Fruit fly (Drosophila melanogaster) whole organism, adult: ENCODE measurements around the gene CG5445.
A peak's percentile ranks its signal among the peaks of the same experiment; 100 is the strongest.

Source experiments
- CG11617 ChIP-seq: fragments of 200-800 bp; sonication (Bioruptor generic); optimal IDR thresholded peaks from 2 replicates; lab custom pipeline; 2017; ENCODE audit warnings: mild to moderate bottlenecking, missing biosample characterization, missing genetic modification reagents, missing genetic modification characterization
- CG14711 ChIP-seq: fragments of 200-800 bp; sonication (Bioruptor generic); optimal IDR thresholded peaks from 2 replicates; lab custom pipeline; 2018; ENCODE audit warnings: missing biosample characterization, mild to moderate bottlenecking, missing genetic modification characterization, moderate library complexity
- CG1620 ChIP-seq: fragments of 200-800 bp; sonication (Bioruptor generic); optimal IDR thresholded peaks from 2 replicates; lab custom pipeline; 2016; ENCODE audit warnings: missing biosample characterization, missing genetic modification characterization
- CG7101 ChIP-seq: fragments of 200-800 bp; sonication (Bioruptor generic); optimal IDR thresholded peaks from 2 replicates; lab custom pipeline; 2018; ENCODE audit warnings: missing biosample characterization, mild to moderate bottlenecking, missing genetic modification characterization, moderate library complexity
- Clk ChIP-seq: fragments of 200-800 bp; sonication (Bioruptor generic); optimal IDR thresholded peaks from 2 replicates; lab custom pipeline; 2017; ENCODE audit warnings: missing biosample characterization, missing genetic modification characterization
- Crg-1 ChIP-seq: fragments of 200-800 bp; sonication (Bioruptor generic); optimal IDR thresholded peaks from 2 replicates; lab custom pipeline; 2016; ENCODE audit warnings: missing biosample characterization, missing genetic modification characterization
- kay ChIP-seq: fragments of 200-800 bp; sonication (Bioruptor generic); peaks from one replicate; lab custom pipeline; 2016; ENCODE audit warnings: missing biosample characterization, missing genetic modification characterization, borderline replicate concordance

dm6 chrX:17290154-17290959, 8.1 kb downstream of the CG5445 start:
- TF ChIP-seq CG7101 (tag; lab: Kevin White, UChicago) = no peak
- TF ChIP-seq Crg-1 (GFP tag; lab: Kevin White, UChicago) = no peak
- no peak for TF ChIP-seq CG14711
- no peak for TF ChIP-seq Clk (GFP tag; lab: Kevin White, UChicago)
- no peak for TF ChIP-seq CG1620 (GFP tag; lab: Kevin White, UChicago)
- TF ChIP-seq kay = peak; percentile 57
- TF ChIP-seq CG11617 (GFP tag; lab: Kevin White, UChicago) = no peak
